Fruit fly (Drosophila melanogaster): ENCODE data around the gene Eaf6.

Gene Eaf6

DNA sequence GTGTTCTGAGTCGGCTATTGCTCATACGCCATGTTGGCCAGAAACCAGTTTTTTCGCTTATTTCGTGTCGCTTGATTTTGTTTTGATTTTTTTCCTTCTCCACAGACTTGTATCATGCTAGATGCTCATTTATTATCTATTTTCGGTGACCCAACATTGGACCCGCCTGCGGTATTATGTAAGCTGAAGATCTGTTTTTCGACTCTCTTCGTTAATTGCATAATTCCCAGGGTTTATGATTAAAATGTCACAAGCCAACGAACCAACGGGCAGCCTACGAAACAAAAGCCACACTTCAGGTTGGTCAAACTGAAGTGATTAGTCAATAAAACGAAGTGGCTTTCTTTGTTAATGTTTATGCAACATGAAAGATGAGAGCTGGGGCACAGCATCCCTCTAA, 29.5 kb downstream of the Eaf6 start:
- no peak for TF ChIP-seq CG32121 (GFP tag; IDR thresholded peaks at IDR 0.05)
- no peak for TF ChIP-seq CG4496 (GFP tag; IDR thresholded peaks at IDR 0.05)
- TF ChIP-seq CG14655 (GFP tag; optimal IDR thresholded peaks at IDR 0.05) = no peak
- no peak for TF ChIP-seq CG15710 (tag; optimal IDR thresholded peaks at IDR 0.05)
- no peak for TF ChIP-seq CG9948 (tag; optimal IDR thresholded peaks at IDR 0.05)
- TF ChIP-seq D1 (tag; optimal IDR thresholded peaks at IDR 0.05) = no peak
- TF ChIP-seq rn (GFP tag; IDR thresholded peaks at IDR 0.05) = no peak
- no peak for TF ChIP-seq CG8301 (tag; optimal IDR thresholded peaks at IDR 0.05)
- no peak for TF ChIP-seq CG12605 (GFP tag; IDR thresholded peaks at IDR 0.05)
- TF ChIP-seq gl (tag; optimal IDR thresholded peaks at IDR 0.05) = no peak
- TF ChIP-seq CG10348 (GFP tag; IDR thresholded peaks at IDR 0.05) = no peak
- TF ChIP-seq Pif1A (GFP tag; optimal IDR thresholded peaks at IDR 0.05) = no peak
- TF ChIP-seq CG13204 (GFP tag; optimal IDR thresholded peaks at IDR 0.05) = no peak
- no peak for TF ChIP-seq fd96Ca (GFP tag; IDR thresholded peaks at IDR 0.05)
- TF ChIP-seq EcR (GFP tag; optimal IDR thresholded peaks at IDR 0.05) = no peak
- no peak for TF ChIP-seq CG8159 (tag; optimal IDR thresholded peaks at IDR 0.05)
- no peak for TF ChIP-seq Snoo (tag; optimal IDR thresholded peaks at IDR 0.05)
- no peak for TF ChIP-seq Ets98B (GFP tag; IDR thresholded peaks at IDR 0.05)
- no peak for TF ChIP-seq CG34367 (tag; optimal IDR thresholded peaks at IDR 0.05)

DNA sequence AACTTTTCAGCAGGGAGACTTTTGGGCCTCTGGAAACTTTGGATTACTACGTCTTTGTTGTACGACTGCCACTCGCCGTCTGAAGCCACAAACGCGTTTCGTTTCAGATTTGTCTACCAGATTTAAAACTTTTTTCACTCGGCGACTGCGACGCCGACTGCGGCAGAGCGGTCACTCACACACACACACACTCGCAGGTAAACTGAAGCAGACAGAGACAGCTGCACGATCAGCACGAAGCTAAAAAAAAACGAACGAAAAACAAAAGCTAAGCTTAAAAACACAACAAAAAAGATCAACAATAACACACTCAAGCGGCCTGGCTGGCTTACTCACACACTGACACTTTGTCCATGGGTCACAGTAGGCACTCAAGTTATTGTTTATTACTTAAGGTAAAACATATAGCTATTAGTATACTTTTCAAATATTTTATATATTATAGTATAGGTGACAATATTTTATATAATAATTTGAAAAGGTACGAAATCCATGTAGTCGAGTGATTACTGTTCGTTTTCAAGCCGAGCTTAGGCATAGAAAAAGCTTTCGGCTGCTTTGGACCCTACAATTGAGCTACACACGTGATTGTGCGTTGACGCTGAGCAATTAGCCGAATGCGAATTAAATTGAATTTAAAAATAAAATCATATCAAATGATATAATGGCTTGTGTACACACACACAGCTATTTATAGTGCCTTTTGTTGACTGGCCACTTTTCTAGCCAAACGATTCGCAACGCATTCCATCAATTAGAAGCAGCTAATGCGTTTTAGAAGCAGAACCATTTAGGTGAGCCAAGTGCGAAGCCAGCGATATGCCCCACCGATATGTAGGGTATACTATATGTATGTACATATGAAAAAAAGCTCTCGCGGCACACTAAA, 30.6 kb downstream of the Eaf6 start, which contains the start of gene Msr-110:
TSS of gene Msr-110 (minus strand) at position 99 of the 889 bp plus-strand sequence.
- TF ChIP-seq CG14655 (GFP tag; optimal IDR thresholded peaks at IDR 0.05) (peak; percentile 94), CG10348 (GFP tag; IDR thresholded peaks at IDR 0.05) (peak; percentile 93), CG8301 (tag; optimal IDR thresholded peaks at IDR 0.05) (peak; percentile 89), gl (tag; optimal IDR thresholded peaks at IDR 0.05) (peak; percentile 99), CG8159 (tag; optimal IDR thresholded peaks at IDR 0.05) (peak; percentile 93), Pif1A (GFP tag; optimal IDR thresholded peaks at IDR 0.05) (peak; percentile 98), CG32121 (GFP tag; IDR thresholded peaks at IDR 0.05) (peak; percentile 98), CG12605 (GFP tag; IDR thresholded peaks at IDR 0.05) (peak; percentile 95), CG34367 (tag; optimal IDR thresholded peaks at IDR 0.05) (peak; percentile 97), CG15710 (tag; optimal IDR thresholded peaks at IDR 0.05) (peak; percentile 89), Snoo (tag; optimal IDR thresholded peaks at IDR 0.05) (peak; percentile 98), CG13204 (GFP tag; optimal IDR thresholded peaks at IDR 0.05) (peak; percentile 99), Pif1B (GFP tag; optimal IDR thresholded peaks at IDR 0.05) (peak; percentile 98), rn (GFP tag; IDR thresholded peaks at IDR 0.05) (peak; percentile 79), CG17806 (tag; optimal IDR thresholded peaks at IDR 0.05) (peak; percentile 91), D1 (tag; optimal IDR thresholded peaks at IDR 0.05) (peak; percentile 32), CG4496 (GFP tag; IDR thresholded peaks at IDR 0.05) (peak; percentile 93), EcR (GFP tag; optimal IDR thresholded peaks at IDR 0.05) (peak; percentile 81), Ets98B (GFP tag; IDR thresholded peaks at IDR 0.05) (peak; percentile 95; the same call in 1 of the 2 replicates), CG9948 (tag; optimal IDR thresholded peaks at IDR 0.05) (peak; percentile 90), fd96Ca (GFP tag; IDR thresholded peaks at IDR 0.05) (peak; percentile 95)

DNA sequence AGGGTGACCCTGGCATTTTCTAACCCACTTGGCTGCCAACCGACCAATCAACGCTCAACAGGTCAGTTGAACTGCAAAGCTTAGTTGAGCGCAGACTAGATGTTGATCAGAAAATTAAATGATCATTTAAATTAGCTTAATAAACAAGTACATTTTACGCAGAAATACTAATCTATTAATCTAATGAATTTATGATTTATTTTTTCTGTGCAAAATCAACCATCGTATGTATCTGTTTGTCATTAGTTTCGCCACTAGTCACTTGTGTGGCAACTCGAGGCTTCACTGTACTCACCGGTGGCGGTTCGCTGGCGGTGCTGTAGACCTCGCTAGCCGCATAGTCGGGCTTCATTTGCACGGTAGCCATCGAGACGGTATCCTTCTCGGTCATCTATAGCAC, 31.6 kb downstream of the Eaf6 start:
- TF ChIP-seq CG32121 (GFP tag; IDR thresholded peaks at IDR 0.05) (no peak), CG8159 (tag; optimal IDR thresholded peaks at IDR 0.05) (peak; percentile 3), CG4496 (GFP tag; IDR thresholded peaks at IDR 0.05) (peak; percentile 38; the same call in 1 of the 3 replicates), CG12605 (GFP tag; IDR thresholded peaks at IDR 0.05) (0 out of 2 replicates have a peak, but pooled peaks have one; percentile 8), CG14655 (GFP tag; optimal IDR thresholded peaks at IDR 0.05) (peak; percentile 26)

DNA sequence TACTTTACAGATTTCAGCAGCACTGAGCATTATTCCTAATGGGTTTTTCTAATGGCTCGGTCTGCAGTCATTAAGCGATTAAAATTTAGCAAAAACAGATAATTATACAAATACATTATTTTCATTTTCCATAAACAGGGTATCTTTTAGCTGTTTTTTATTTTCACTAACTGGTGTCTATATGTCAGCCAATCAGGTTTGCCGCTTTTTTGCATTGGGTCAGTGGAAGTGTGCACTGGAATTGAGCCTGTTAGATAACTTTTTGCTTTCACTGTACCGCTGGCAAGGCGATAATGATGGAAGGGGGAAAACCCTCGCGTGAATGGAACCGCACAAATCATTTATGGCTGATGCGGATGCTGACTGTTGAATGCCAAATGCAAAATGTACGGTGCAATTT, 32.6 kb downstream of the Eaf6 start:
- TF ChIP-seq CG34367 (tag; optimal IDR thresholded peaks at IDR 0.05) = no peak

DNA sequence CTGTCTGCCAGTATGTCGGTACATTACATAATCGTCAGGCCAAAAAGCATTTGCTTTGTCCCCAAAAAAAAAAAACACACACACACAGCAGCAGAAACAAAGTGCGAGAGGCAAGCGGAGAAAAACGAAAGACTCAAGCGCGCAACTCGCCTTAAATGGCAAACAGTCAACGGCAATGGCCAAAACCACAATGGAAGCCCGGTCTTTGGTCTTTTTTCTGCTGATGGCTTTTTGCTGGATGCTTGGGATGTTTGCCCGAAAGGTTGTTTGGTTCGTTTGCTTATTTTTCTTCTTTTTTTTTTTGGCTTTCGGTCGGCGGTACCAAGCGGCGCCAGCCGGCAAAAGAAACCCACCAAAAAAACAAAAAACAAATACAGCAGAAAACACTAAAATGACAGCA, 37.0 kb downstream of the Eaf6 start:
- no peak for TF ChIP-seq D1 (tag; optimal IDR thresholded peaks at IDR 0.05)
- no peak for TF ChIP-seq CG8301 (tag; optimal IDR thresholded peaks at IDR 0.05)
- no peak for TF ChIP-seq CG32121 (GFP tag; IDR thresholded peaks at IDR 0.05)
- no peak for TF ChIP-seq rn (GFP tag; IDR thresholded peaks at IDR 0.05)
- no peak for TF ChIP-seq CG34367 (tag; optimal IDR thresholded peaks at IDR 0.05)
- TF ChIP-seq CG17806 (tag; optimal IDR thresholded peaks at IDR 0.05) = no peak
- no peak for TF ChIP-seq gl (tag; optimal IDR thresholded peaks at IDR 0.05)
- no peak for TF ChIP-seq CG13204 (GFP tag; optimal IDR thresholded peaks at IDR 0.05)
- TF ChIP-seq Pif1B (GFP tag; optimal IDR thresholded peaks at IDR 0.05) = no peak
- 0 out of 3 replicates have a peak, but pooled peaks have one; percentile 42 for TF ChIP-seq CG4496 (GFP tag; IDR thresholded peaks at IDR 0.05)
- no peak for TF ChIP-seq CG14655 (GFP tag; optimal IDR thresholded peaks at IDR 0.05)
- TF ChIP-seq CG10348 (GFP tag; IDR thresholded peaks at IDR 0.05) = no peak
- peak; percentile 46; the same call in 1 of the 3 replicates for TF ChIP-seq fd96Ca (GFP tag; IDR thresholded peaks at IDR 0.05)
- TF ChIP-seq EcR (GFP tag; optimal IDR thresholded peaks at IDR 0.05) = no peak
- TF ChIP-seq CG8159 (tag; optimal IDR thresholded peaks at IDR 0.05) = no peak
- TF ChIP-seq CG15710 (tag; optimal IDR thresholded peaks at IDR 0.05) = no peak
- peak; percentile 62 for TF ChIP-seq CG12605 (GFP tag; IDR thresholded peaks at IDR 0.05)
- TF ChIP-seq Snoo (tag; optimal IDR thresholded peaks at IDR 0.05) = peak; percentile 12
- peak; percentile 22; the same call in 1 of the 2 replicates for TF ChIP-seq Ets98B (GFP tag; IDR thresholded peaks at IDR 0.05)
- TF ChIP-seq Pif1A (GFP tag; optimal IDR thresholded peaks at IDR 0.05) = no peak
- no peak for TF ChIP-seq CG9948 (tag; optimal IDR thresholded peaks at IDR 0.05)
